Worm (Caenorhabditis elegans) whole organism, L1 larva: ENCODE measurements around the gene Y43F8B.7.

ENCODE experiments used
- snpc-4 ChIP-seq: fragments of 150-350 bp; optimal IDR thresholded peaks from 2 replicates; lab custom pipeline; 2014; ENCODE audit warnings: missing biosample characterization, missing genetic modification characterization
- unc-86 ChIP-seq: sonication (generic microtip); optimal IDR thresholded peaks from 2 replicates; lab custom pipeline; 2016; ENCODE audit warnings: missing genetic modification characterization, missing compliant biosample characterization

DNA sequence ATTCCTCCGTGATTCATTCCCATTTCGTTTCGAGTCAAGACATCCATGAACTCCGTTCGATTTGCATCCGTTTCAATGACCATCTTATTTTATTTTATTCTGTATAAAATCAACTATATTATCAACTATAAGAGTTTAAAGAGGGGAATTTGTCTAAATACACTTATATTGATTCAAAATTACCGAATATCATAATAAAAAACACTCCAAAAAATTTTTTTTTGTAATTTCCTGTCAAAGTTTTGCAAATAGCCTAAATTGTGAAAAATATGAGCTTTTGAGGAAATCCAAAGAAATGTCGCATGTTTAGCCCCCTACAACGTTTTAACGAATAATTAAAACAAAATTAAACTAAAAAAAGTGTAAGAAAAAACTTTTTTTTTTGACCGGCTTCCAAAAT is 28.5 kb upstream of the Y43F8B.7 start, which contains the start of gene Y43F8B.15:
- TF ChIP-seq unc-86 (tag; lab: Kevin White, UChicago) (no peak), snpc-4 (tag; lab: Kevin White, UChicago) (no peak)
